Fruit fly (Drosophila melanogaster): ENCODE measurements around the gene CG32017.

Gene CG32017

DNA sequence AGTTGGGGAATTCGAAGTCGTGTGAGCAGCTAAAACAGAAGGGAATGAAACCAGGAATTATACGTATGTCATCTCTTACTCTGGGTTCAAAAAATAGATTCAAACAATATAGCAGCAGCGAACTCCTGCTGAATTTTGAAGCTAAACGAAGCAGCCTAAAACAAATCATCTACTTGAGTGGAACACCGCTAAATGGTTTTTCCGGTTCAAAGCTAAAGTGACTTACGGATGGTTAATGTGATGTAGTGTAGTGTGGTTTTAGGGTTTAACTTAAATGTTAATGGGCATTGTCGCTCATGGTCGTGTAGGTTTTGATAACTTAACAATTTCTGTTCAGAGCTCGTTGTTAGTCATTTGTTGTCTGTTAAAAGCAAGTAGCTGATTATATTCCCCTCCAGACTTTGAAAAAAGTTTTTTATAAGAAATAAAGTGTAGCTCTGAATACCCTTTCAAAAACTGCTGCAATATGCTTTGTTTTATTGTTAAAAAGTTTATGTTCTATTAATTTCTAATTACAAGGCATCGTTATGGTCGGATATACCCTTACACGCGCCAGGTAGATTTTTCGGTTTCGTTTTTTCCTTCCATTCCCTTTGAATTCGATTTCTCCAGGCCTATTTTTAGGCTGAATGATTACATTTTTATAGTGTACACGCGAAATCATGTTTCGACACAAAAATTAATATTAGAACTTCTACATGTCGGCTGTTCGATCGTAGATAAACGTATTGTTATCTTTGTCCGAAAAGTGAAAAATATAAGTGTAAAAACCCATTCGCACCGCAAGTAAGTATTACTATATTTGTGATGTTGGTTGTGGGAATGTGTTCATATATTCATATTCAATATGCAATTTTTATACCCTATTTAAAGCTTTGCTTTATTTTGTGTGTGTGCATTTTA lies 48.8 kb downstream of the CG32017 start (continued):
- no peak for TF ChIP-seq Dek (tag; optimal IDR thresholded peaks at IDR 0.05)
- TF ChIP-seq CG12155 (GFP tag; optimal IDR thresholded peaks at IDR 0.05): peak; percentile 89
- peak; percentile 61 for TF ChIP-seq fd102C (GFP tag; optimal IDR thresholded peaks at IDR 0.05)
- TF ChIP-seq Ada2b (GFP tag; IDR thresholded peaks at IDR 0.05): no peak; the same call in 1 of the 2 replicates
- TF ChIP-seq Fer2 (tag; optimal IDR thresholded peaks at IDR 0.05): peak; percentile 60
- TF ChIP-seq CG2129 (GFP tag; IDR thresholded peaks at IDR 0.05; ENCODE audit: partially characterized antibody): no peak
- peak; percentile 60 for TF ChIP-seq slou (GFP tag; optimal IDR thresholded peaks at IDR 0.05)
- peak; percentile 79 for TF ChIP-seq repo (GFP tag; optimal IDR thresholded peaks at IDR 0.05)
- peak; percentile 94 for TF ChIP-seq nmo (GFP tag; optimal IDR thresholded peaks at IDR 0.05)
- TF ChIP-seq chn (GFP tag; optimal IDR thresholded peaks at IDR 0.05): peak; percentile 98
- peak; percentile 40 for TF ChIP-seq Hand (GFP tag; optimal IDR thresholded peaks at IDR 0.05)
- peak; percentile 59 for TF ChIP-seq CG30020 (tag; optimal IDR thresholded peaks at IDR 0.05)
- no peak; the same call in 2 of the 3 replicates for TF ChIP-seq tgo (GFP tag; IDR thresholded peaks at IDR 0.05)
- TF ChIP-seq Nf-YC (tag; optimal IDR thresholded peaks at IDR 0.05): peak; percentile 64
- no peak for TF ChIP-seq prd (optimal IDR thresholded peaks at IDR 0.05)
- no peak; the same call in 2 of the 3 replicates for TF ChIP-seq prd (GFP tag; IDR thresholded peaks at IDR 0.05)
- peak; percentile 94 for TF ChIP-seq Asciz (GFP tag; optimal IDR thresholded peaks at IDR 0.05)
- no peak for TF ChIP-seq CG9797 (GFP tag; optimal IDR thresholded peaks at IDR 0.05)
- peak; percentile 95 for TF ChIP-seq az2 (GFP tag; optimal IDR thresholded peaks at IDR 0.05)
- no peak; the same call in 2 of the 3 replicates for TF ChIP-seq ken (GFP tag; IDR thresholded peaks at IDR 0.05)
- TF ChIP-seq luna (GFP tag; optimal IDR thresholded peaks at IDR 0.05): peak; percentile 81
- TF ChIP-seq mam (GFP tag; optimal IDR thresholded peaks at IDR 0.05): peak; percentile 93
- peak; percentile 66 for TF ChIP-seq Usf (GFP tag; optimal IDR thresholded peaks at IDR 0.05)
- TF ChIP-seq Awh (GFP tag; IDR thresholded peaks at IDR 0.05): no peak
- peak; percentile 47 for TF ChIP-seq CG17186 (GFP tag; optimal IDR thresholded peaks at IDR 0.05)
- peak; percentile 79; the same call in 1 of the 2 replicates for TF ChIP-seq bowl (GFP tag; IDR thresholded peaks at IDR 0.05)
- no peak for TF ChIP-seq exex (tag; optimal IDR thresholded peaks at IDR 0.05)
- TF ChIP-seq Doc3 (GFP tag; IDR thresholded peaks at IDR 0.05; ENCODE audit: partially characterized antibody): no peak
- TF ChIP-seq NC2α (GFP tag; optimal IDR thresholded peaks at IDR 0.05): peak; percentile 80
- TF ChIP-seq hkb (optimal IDR thresholded peaks at IDR 0.05): no peak
- peak; percentile 94 for TF ChIP-seq hkb (GFP tag; IDR thresholded peaks at IDR 0.05)
- TF ChIP-seq Dip2 (GFP tag; IDR thresholded peaks at IDR 0.05): no peak
- no peak; the same call in 2 of the 3 replicates for TF ChIP-seq Aef1 (GFP tag; IDR thresholded peaks at IDR 0.05)
- no peak for TF ChIP-seq tll (GFP tag; optimal IDR thresholded peaks at IDR 0.05)
- peak; percentile 96 for TF ChIP-seq bab2 (GFP tag; optimal IDR thresholded peaks at IDR 0.05)
- peak; percentile 90 for TF ChIP-seq fu2 (GFP tag; optimal IDR thresholded peaks at IDR 0.05)
- peak; percentile 91; the same call in 1 of the 2 replicates for TF ChIP-seq CG14014 (GFP tag; IDR thresholded peaks at IDR 0.05)
- TF ChIP-seq CG8944 (GFP tag; optimal IDR thresholded peaks at IDR 0.05): peak; percentile 92
- TF ChIP-seq CG10462 (GFP tag; optimal IDR thresholded peaks at IDR 0.05): peak; percentile 90
- peak; percentile 79 for TF ChIP-seq CG6683 (GFP tag; optimal IDR thresholded peaks at IDR 0.05)
- TF ChIP-seq nerfin-2 (GFP tag; IDR thresholded peaks at IDR 0.05; ENCODE audit: partially characterized antibody): no peak
- TF ChIP-seq run (tag; optimal IDR thresholded peaks at IDR 0.05): no peak
- TF ChIP-seq Opbp (GFP tag; IDR thresholded peaks at IDR 0.05; ENCODE audit: partially characterized antibody): no peak
- TF ChIP-seq ab (GFP tag; optimal IDR thresholded peaks at IDR 0.05): peak; percentile 69
- TF ChIP-seq CG13894 (tag; optimal IDR thresholded peaks at IDR 0.05): no peak
- peak; percentile 92 to 94 for TF ChIP-seq Pdp1 (GFP tag; optimal IDR thresholded peaks at IDR 0.05)
- TF ChIP-seq slp2 (GFP tag; optimal IDR thresholded peaks at IDR 0.05): peak; percentile 88
- no peak for TF ChIP-seq lmd (GFP tag; IDR thresholded peaks at IDR 0.05)
- no peak for TF ChIP-seq CG14667 (GFP tag; IDR thresholded peaks at IDR 0.05)
